Fruit fly (Drosophila melanogaster): ENCODE data around the gene Vav.

Vav gene

dm6 chrX:19248426-19249217 lies 13.0 kb upstream of the Vav start, which contains the start of gene Hs3st-B:
Gene Hs3st-B, plus strand, starts transcription at chrX:19248639.
- TF ChIP-seq CG4496 (GFP tag; IDR thresholded peaks at IDR 0.05) (peak; percentile 52; the same call in 1 of the 3 replicates), CG12605 (GFP tag; IDR thresholded peaks at IDR 0.05) (no peak), gl (tag; optimal IDR thresholded peaks at IDR 0.05) (no peak), CG32121 (GFP tag; IDR thresholded peaks at IDR 0.05) (no peak), CG13204 (GFP tag; optimal IDR thresholded peaks at IDR 0.05) (peak; percentile 86)

- no peak for TF ChIP-seq CG13204 (GFP tag; optimal IDR thresholded peaks at IDR 0.05)
Measured at dm6 chrX:19249339-19249738, 12.3 kb upstream of the Vav start.

dm6 chrX:19250151-19250550 lies 11.5 kb upstream of the Vav start:
- TF ChIP-seq Pif1A (GFP tag; optimal IDR thresholded peaks at IDR 0.05): no peak
- no peak for TF ChIP-seq rn (GFP tag; IDR thresholded peaks at IDR 0.05)
- no peak for TF ChIP-seq EcR (GFP tag; optimal IDR thresholded peaks at IDR 0.05)
- no peak for TF ChIP-seq CG10348 (GFP tag; IDR thresholded peaks at IDR 0.05)
- no peak for TF ChIP-seq CG13204 (GFP tag; optimal IDR thresholded peaks at IDR 0.05)
- TF ChIP-seq Snoo (tag; optimal IDR thresholded peaks at IDR 0.05): no peak
- TF ChIP-seq Ets98B (GFP tag; IDR thresholded peaks at IDR 0.05): no peak

- TF ChIP-seq CG8301 (tag; optimal IDR thresholded peaks at IDR 0.05) (no peak), CG15710 (tag; optimal IDR thresholded peaks at IDR 0.05) (no peak), EcR (GFP tag; optimal IDR thresholded peaks at IDR 0.05) (no peak), CG10348 (GFP tag; IDR thresholded peaks at IDR 0.05) (no peak)
Measured at dm6 chrX:19259802-19260695, 1.6 kb upstream of the Vav start.

- TF ChIP-seq CG13204 (GFP tag; optimal IDR thresholded peaks at IDR 0.05) (no peak), Snoo (tag; optimal IDR thresholded peaks at IDR 0.05) (no peak), D1 (tag; optimal IDR thresholded peaks at IDR 0.05) (no peak), CG32121 (GFP tag; IDR thresholded peaks at IDR 0.05) (no peak), CG14655 (GFP tag; optimal IDR thresholded peaks at IDR 0.05) (no peak)
Measured at dm6 chrX:19260696-19260989, 977 bp upstream of the Vav start.

dm6 chrX:19261071-19261470 lies 549 bp upstream of the Vav start, which contains the start of gene rictor:
Gene rictor, minus strand, starts transcription at chrX:19261240.
- TF ChIP-seq CG13204 (GFP tag; optimal IDR thresholded peaks at IDR 0.05): no peak
- TF ChIP-seq CG9948 (tag; optimal IDR thresholded peaks at IDR 0.05): no peak
- TF ChIP-seq fd96Ca (GFP tag; IDR thresholded peaks at IDR 0.05): no peak
- no peak for TF ChIP-seq CG10348 (GFP tag; IDR thresholded peaks at IDR 0.05)
- no peak for TF ChIP-seq gl (tag; optimal IDR thresholded peaks at IDR 0.05)
- TF ChIP-seq rn (GFP tag; IDR thresholded peaks at IDR 0.05): no peak
- TF ChIP-seq CG4496 (GFP tag; IDR thresholded peaks at IDR 0.05): no peak
- TF ChIP-seq Ets98B (GFP tag; IDR thresholded peaks at IDR 0.05): no peak
- TF ChIP-seq Snoo (tag; optimal IDR thresholded peaks at IDR 0.05): no peak
- no peak for TF ChIP-seq CG14655 (GFP tag; optimal IDR thresholded peaks at IDR 0.05)

dm6 chrX:19262553-19262952 lies 933 bp downstream of the Vav start:
- TF ChIP-seq D1 (tag; optimal IDR thresholded peaks at IDR 0.05): no peak
- TF ChIP-seq CG10348 (GFP tag; IDR thresholded peaks at IDR 0.05): no peak
- no peak for TF ChIP-seq CG12605 (GFP tag; IDR thresholded peaks at IDR 0.05)
- peak; percentile 33 for TF ChIP-seq CG17806 (tag; optimal IDR thresholded peaks at IDR 0.05)
- no peak for TF ChIP-seq CG34367 (tag; optimal IDR thresholded peaks at IDR 0.05)
- TF ChIP-seq Pif1A (GFP tag; optimal IDR thresholded peaks at IDR 0.05): no peak
- TF ChIP-seq Pif1B (GFP tag; optimal IDR thresholded peaks at IDR 0.05): no peak
- no peak for TF ChIP-seq CG4496 (GFP tag; IDR thresholded peaks at IDR 0.05)
- no peak for TF ChIP-seq CG9948 (tag; optimal IDR thresholded peaks at IDR 0.05)
- no peak for TF ChIP-seq CG15710 (tag; optimal IDR thresholded peaks at IDR 0.05)
- peak; percentile 33; the same call in 1 of the 2 replicates for TF ChIP-seq CG32121 (GFP tag; IDR thresholded peaks at IDR 0.05)
- TF ChIP-seq Ets98B (GFP tag; IDR thresholded peaks at IDR 0.05): peak; percentile 42
- TF ChIP-seq rn (GFP tag; IDR thresholded peaks at IDR 0.05): no peak
- TF ChIP-seq gl (tag; optimal IDR thresholded peaks at IDR 0.05): no peak
- no peak for TF ChIP-seq Snoo (tag; optimal IDR thresholded peaks at IDR 0.05)
- peak; percentile 30 for TF ChIP-seq CG8301 (tag; optimal IDR thresholded peaks at IDR 0.05)
- no peak for TF ChIP-seq fd96Ca (GFP tag; IDR thresholded peaks at IDR 0.05)
- no peak for TF ChIP-seq CG13204 (GFP tag; optimal IDR thresholded peaks at IDR 0.05)
- TF ChIP-seq CG14655 (GFP tag; optimal IDR thresholded peaks at IDR 0.05): no peak
- no peak for TF ChIP-seq CG8159 (tag; optimal IDR thresholded peaks at IDR 0.05)
- TF ChIP-seq EcR (GFP tag; optimal IDR thresholded peaks at IDR 0.05): no peak
